Worm (Caenorhabditis elegans) whole organism, young adult: ENCODE measurements around the gene Y10G11A.1.

Source experiments
- B0336.3 ChIP-seq: fragments of 200-800 bp; sonication (Bioruptor generic); IDR thresholded peaks from 2 replicates; pipeline ENCODE4 v1.3.6; 2022; ENCODE audit warnings: missing genetic modification characterization, missing compliant biosample characterization
- F10E7.11 ChIP-seq: sonication (generic microtip); optimal IDR thresholded peaks from 2 replicates; lab custom pipeline; 2017; ENCODE audit warnings: mild to moderate bottlenecking, missing genetic modification characterization, moderate library complexity, missing compliant biosample characterization
- F39B2.1 ChIP-seq: fragments of 200-800 bp; sonication (Bioruptor generic); IDR thresholded peaks from 2 replicates; pipeline ENCODE4 v1.3.6; 2022; ENCODE audit warnings: missing genetic modification reagents, missing genetic modification characterization, missing compliant biosample characterization
- F49E8.2 ChIP-seq: sonication (generic microtip); optimal IDR thresholded peaks from 3 replicates; lab custom pipeline; 2017; ENCODE audit warnings: missing genetic modification characterization, mild to moderate bottlenecking, missing compliant biosample characterization, antibody characterized with exemption, moderate library complexity; ENCODE audit not compliant: insufficient read depth
- F57C9.4 ChIP-seq: sonication (generic microtip); optimal IDR thresholded peaks from 2 replicates; lab custom pipeline; 2017; ENCODE audit warnings: mild to moderate bottlenecking, missing genetic modification characterization, missing compliant biosample characterization
- T07F8.4 ChIP-seq: sonication (generic microtip); optimal IDR thresholded peaks from 2 replicates; lab custom pipeline; 2016; ENCODE audit warnings: mild to moderate bottlenecking, missing genetic modification characterization, moderate library complexity, missing compliant biosample characterization
- T26A5.8 ChIP-seq: sonication (generic microtip); optimal IDR thresholded peaks from 2 replicates; lab custom pipeline; 2016; ENCODE audit warnings: missing genetic modification characterization, missing compliant biosample characterization
- ZK185.1 ChIP-seq: sonication (generic microtip); optimal IDR thresholded peaks from 2 replicates; lab custom pipeline; 2016; ENCODE audit warnings: mild to moderate bottlenecking, missing genetic modification characterization, missing compliant biosample characterization; ENCODE audit not compliant: poor library complexity, severe bottlenecking
- akir-1 ChIP-seq: fragments of 200-800 bp; sonication (Bioruptor generic); optimal IDR thresholded peaks from 2 replicates; lab custom pipeline; 2018; ENCODE audit warnings: mild to moderate bottlenecking, missing genetic modification characterization, moderate library complexity, missing compliant biosample characterization
- atf-7 ChIP-seq: sonication (generic microtip); optimal IDR thresholded peaks from 2 replicates; lab custom pipeline; 2017; ENCODE audit warnings: mild to moderate bottlenecking, missing genetic modification characterization, missing compliant biosample characterization
- attf-5 ChIP-seq: fragments of 200-800 bp; sonication (Bioruptor generic); optimal IDR thresholded peaks from 2 replicates; lab custom pipeline; 2018; ENCODE audit warnings: mild to moderate bottlenecking, missing genetic modification characterization, missing compliant biosample characterization
- bed-1 ChIP-seq: fragments of 200-800 bp; sonication (Bioruptor generic); IDR thresholded peaks from 2 replicates; pipeline ENCODE4 v1.3.6; 2022; ENCODE audit warnings: missing genetic modification reagents, missing genetic modification characterization, missing compliant biosample characterization
- cebp-1 ChIP-seq, 2 experiments: fragments of 200-800 bp in 1 of 2; sonication (Bioruptor generic) in 1 of 2; sonication (generic microtip) in 1 of 2; IDR thresholded peaks in 1 of 2; optimal IDR thresholded peaks in 1 of 2; 2 replicates each; pipeline versions ENCODE4 v1.3.6 to Lab custom; 2017 to 2022; ENCODE audit warnings: missing compliant biosample characterization in 2 of 2, missing genetic modification characterization in 2 of 2, mild to moderate bottlenecking in 1 of 2, missing genetic modification reagents in 1 of 2, moderate library complexity in 1 of 2
- cebp-2 ChIP-seq: fragments of 200-800 bp; sonication (Bioruptor generic); IDR thresholded peaks from 2 replicates; pipeline ENCODE4 v1.3.6; 2022; ENCODE audit warnings: missing genetic modification characterization, missing compliant biosample characterization
- ceh-40 ChIP-seq: fragments of 200-800 bp; sonication (Bioruptor generic); IDR thresholded peaks from 2 replicates; pipeline ENCODE4 v1.3.6; 2022; ENCODE audit warnings: missing genetic modification characterization, missing compliant biosample characterization
- ceh-79 ChIP-seq: sonication (generic microtip); optimal IDR thresholded peaks from 2 replicates; lab custom pipeline; 2017; ENCODE audit warnings: mild to moderate bottlenecking, missing genetic modification characterization, missing compliant biosample characterization
- ceh-91 ChIP-seq: fragments of 200-800 bp; sonication (Bioruptor generic); IDR thresholded peaks from 2 replicates; pipeline ENCODE4 v1.3.6; 2022; ENCODE audit warnings: missing genetic modification reagents, missing genetic modification characterization, missing compliant biosample characterization
- die-1 ChIP-seq: sonication (generic microtip); optimal IDR thresholded peaks from 2 replicates; lab custom pipeline; 2016; ENCODE audit warnings: missing genotype, mild to moderate bottlenecking, missing genetic modification characterization, missing compliant biosample characterization
- egl-18 ChIP-seq: fragments of 200-800 bp; sonication (Bioruptor generic); IDR thresholded peaks from 2 replicates; pipeline ENCODE4 v1.3.6; 2022; ENCODE audit warnings: missing genetic modification reagents, missing genetic modification characterization, missing compliant biosample characterization
- egrh-3 ChIP-seq: fragments of 200-800 bp; sonication (Bioruptor generic); IDR thresholded peaks from 2 replicates; pipeline ENCODE4 v1.3.6; 2022; ENCODE audit warnings: missing genetic modification reagents, missing genetic modification characterization, missing compliant biosample characterization
- ekl-4 ChIP-seq: fragments of 200-800 bp; sonication (Bioruptor generic); IDR thresholded peaks from 2 replicates; pipeline ENCODE4 v1.3.6; 2022; ENCODE audit warnings: missing genetic modification reagents, missing genetic modification characterization, missing compliant biosample characterization
- ets-4 ChIP-seq: fragments of 200-800 bp; sonication (Bioruptor generic); optimal IDR thresholded peaks from 2 replicates; lab custom pipeline; 2018; ENCODE audit warnings: mild to moderate bottlenecking, missing genetic modification characterization, missing compliant biosample characterization
- hlh-12 ChIP-seq: sonication (generic microtip); optimal IDR thresholded peaks from 2 replicates; lab custom pipeline; 2016; ENCODE audit warnings: missing genetic modification characterization, missing compliant biosample characterization
- hmg-1.2 ChIP-seq: fragments of 200-800 bp; sonication (Bioruptor generic); IDR thresholded peaks from 2 replicates; pipeline ENCODE4 v1.3.6; 2022; ENCODE audit warnings: missing genetic modification reagents, missing genetic modification characterization, missing compliant biosample characterization
- hmg-20 ChIP-seq: fragments of 200-800 bp; sonication (Bioruptor generic); IDR thresholded peaks from 2 replicates; pipeline ENCODE4 v1.3.6; 2022; ENCODE audit warnings: missing genetic modification reagents, missing genetic modification characterization, missing compliant biosample characterization
- let-526 ChIP-seq: fragments of 200-800 bp; sonication (Bioruptor generic); IDR thresholded peaks from 2 replicates; pipeline ENCODE4 v1.3.6; 2022; ENCODE audit warnings: missing genetic modification reagents, missing genetic modification characterization, missing compliant biosample characterization
- let-607 ChIP-seq, 2 experiments: fragments of 200-800 bp in 1 of 2; sonication (Bioruptor generic) in 1 of 2; sonication (generic microtip) in 1 of 2; optimal IDR thresholded peaks; 2 replicates each; lab custom pipeline; 2016 to 2018; ENCODE audit warnings: mild to moderate bottlenecking in 2 of 2, missing compliant biosample characterization in 2 of 2, missing genetic modification characterization in 2 of 2, moderate library complexity in 2 of 2, missing genotype in 1 of 2
- lin-40 ChIP-seq: sonication (generic microtip); optimal IDR thresholded peaks from 2 replicates; lab custom pipeline; 2016; ENCODE audit warnings: missing genetic modification characterization, mild to moderate bottlenecking, missing compliant biosample characterization, missing genotype, missing genetic modification reagents
- lin-54 ChIP-seq: fragments of 200-800 bp; sonication (Bioruptor generic); optimal IDR thresholded peaks from 2 replicates; lab custom pipeline; 2018; ENCODE audit warnings: mild to moderate bottlenecking, missing genetic modification characterization, missing compliant biosample characterization
- madf-10 ChIP-seq: sonication (generic microtip); optimal IDR thresholded peaks from 2 replicates; lab custom pipeline; 2016; ENCODE audit warnings: mild to moderate bottlenecking, missing genetic modification characterization, missing compliant biosample characterization
- mel-28 ChIP-seq: sonication (generic microtip); optimal IDR thresholded peaks from 2 replicates; lab custom pipeline; 2016; ENCODE audit warnings: borderline replicate concordance, mild to moderate bottlenecking, missing genetic modification characterization, missing compliant biosample characterization
- mes-4 ChIP-seq: sonication (generic microtip); optimal IDR thresholded peaks from 2 replicates; lab custom pipeline; 2016; ENCODE audit warnings: missing genotype, missing genetic modification characterization, missing compliant biosample characterization
- mxl-1 ChIP-seq: sonication (generic microtip); optimal IDR thresholded peaks from 2 replicates; lab custom pipeline; 2016; ENCODE audit warnings: missing genetic modification characterization, missing compliant biosample characterization
- nfya-1 ChIP-seq: sonication (generic microtip); optimal IDR thresholded peaks from 2 replicates; lab custom pipeline; 2017; ENCODE audit warnings: antibody characterized with exemption, missing compliant biosample characterization, missing genetic modification characterization, borderline replicate concordance; ENCODE audit not compliant: insufficient read depth
- nhr-120 ChIP-seq: fragments of 200-800 bp; sonication (Bioruptor generic); IDR thresholded peaks from 2 replicates; pipeline ENCODE4 v1.3.6; 2022; ENCODE audit warnings: missing genetic modification characterization, missing compliant biosample characterization
- nhr-27 ChIP-seq: fragments of 200-800 bp; sonication (Bioruptor generic); optimal IDR thresholded peaks from 2 replicates; lab custom pipeline; 2018; ENCODE audit warnings: mild to moderate bottlenecking, missing genetic modification characterization, moderate library complexity, missing compliant biosample characterization
- repo-1 ChIP-seq: sonication (generic microtip); optimal IDR thresholded peaks from 2 replicates; lab custom pipeline; 2017; ENCODE audit warnings: mild to moderate bottlenecking, missing genetic modification characterization, missing compliant biosample characterization
- rpc-1 ChIP-seq, 2 experiments: fragments of 150-350 bp in 1 of 2; sonication (generic microtip) in 1 of 2; optimal IDR thresholded peaks; 2 replicates each; lab custom pipeline; 2014 to 2018; ENCODE audit warnings: missing biosample characterization in 1 of 2, missing genetic modification characterization in 1 of 2, missing genetic modification reagents in 1 of 2, missing genotype in 1 of 2
- sea-2 ChIP-seq: fragments of 200-800 bp; sonication (Bioruptor generic); IDR thresholded peaks from 2 replicates; pipeline ENCODE4 v1.3.6; 2022; ENCODE audit warnings: missing genetic modification characterization, missing compliant biosample characterization
- snpc-1.1 ChIP-seq: sonication (generic microtip); optimal IDR thresholded peaks from 2 replicates; lab custom pipeline; 2017; ENCODE audit warnings: missing genetic modification characterization, mild to moderate bottlenecking, missing compliant biosample characterization, antibody characterized with exemption, moderate library complexity, missing genotype, missing genetic modification reagents; ENCODE audit not compliant: insufficient read depth
- sptf-2 ChIP-seq: fragments of 200-800 bp; sonication (Bioruptor generic); optimal IDR thresholded peaks from 2 replicates; lab custom pipeline; 2018; ENCODE audit warnings: mild to moderate bottlenecking, missing genetic modification characterization, missing compliant biosample characterization
- unc-62 ChIP-seq: fragments of 150-350 bp; optimal IDR thresholded peaks from 2 replicates; lab custom pipeline; 2014; ENCODE audit warnings: missing biosample characterization, missing genetic modification reagents, missing genetic modification characterization
- zfh-2 ChIP-seq: fragments of 200-800 bp; sonication (Bioruptor generic); conservative IDR thresholded peaks from 2 replicates; pipeline ENCODE4 v1.3.6; 2022; ENCODE audit warnings: missing genetic modification reagents, missing genetic modification characterization, missing compliant biosample characterization
- zim-3 ChIP-seq: sonication (generic microtip); optimal IDR thresholded peaks from 2 replicates; lab custom pipeline; 2017; ENCODE audit warnings: mild to moderate bottlenecking, missing genetic modification characterization, moderate library complexity, missing compliant biosample characterization
- ztf-18 ChIP-seq: sonication (generic microtip); optimal IDR thresholded peaks from 2 replicates; lab custom pipeline; 2016; ENCODE audit warnings: missing genotype, mild to moderate bottlenecking, missing genetic modification characterization, missing compliant biosample characterization
- ztf-6 ChIP-seq: fragments of 200-800 bp; sonication (Bioruptor generic); IDR thresholded peaks from 2 replicates; pipeline ENCODE4 v1.3.6; 2022; ENCODE audit warnings: missing genetic modification reagents, missing genetic modification characterization, missing compliant biosample characterization

Y10G11A.1 gene

DNA sequence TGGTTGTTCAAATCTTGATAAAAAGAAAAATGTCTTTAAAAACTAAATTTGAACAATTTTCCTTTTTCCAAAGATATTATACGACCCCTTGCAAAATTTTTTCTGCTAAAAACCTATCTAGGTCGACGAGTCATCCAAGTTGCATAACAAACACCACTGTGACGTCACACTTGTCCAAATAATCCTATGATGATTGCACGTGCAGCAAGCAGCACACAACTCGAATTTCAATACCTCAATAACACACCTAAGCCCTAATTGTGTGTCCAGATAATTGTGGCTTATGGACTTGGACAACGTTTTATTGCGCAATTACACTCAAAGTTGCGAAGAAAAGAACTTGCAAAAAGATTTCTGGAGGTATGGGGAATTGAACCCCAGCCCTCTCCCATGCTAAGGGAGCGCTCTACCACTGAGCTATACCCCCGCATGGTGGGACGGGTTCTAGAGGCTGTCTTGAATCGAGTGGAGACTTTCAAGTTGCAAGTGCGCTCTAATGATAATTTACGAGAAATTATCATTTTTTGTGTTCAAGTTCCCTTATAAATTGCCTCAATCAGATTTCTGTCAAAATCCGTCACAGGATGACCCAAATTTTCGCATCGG lies 35.5 kb upstream of the Y10G11A.1 start (continued):
- peak in 1 of 2 experiments; percentile 45 for TF ChIP-seq let-607 (tag; optimal IDR thresholded peaks at IDR 0.05; lab: Kevin White, UChicago)
- TF ChIP-seq nfya-1 (tag; lab: Kevin White, UChicago): no peak
- TF ChIP-seq akir-1 (GFP tag; lab: Kevin White, UChicago): peak; percentile 48
- peak; percentile 90 for TF ChIP-seq ZK185.1 (tag; lab: Kevin White, UChicago)
- no peak; the same call in 1 of the 2 replicates for TF ChIP-seq ekl-4 (GFP tag; lab: Robert Waterston, UW)
- TF ChIP-seq cebp-2 (GFP tag; lab: Robert Waterston, UW): peak; percentile 86; the same call in 1 of the 2 replicates
- TF ChIP-seq F49E8.2: peak; percentile 80
- no peak for TF ChIP-seq F39B2.1 (GFP tag; lab: Robert Waterston, UW)
- TF ChIP-seq egl-18 (GFP tag; lab: Robert Waterston, UW): no peak
- TF ChIP-seq ceh-91 (GFP tag; lab: Robert Waterston, UW): no peak
- TF ChIP-seq mel-28 (tag; lab: Kevin White, UChicago): no peak
- TF ChIP-seq zim-3: peak; percentile 5
- TF ChIP-seq atf-7 (tag; lab: Kevin White, UChicago): peak; percentile 58
- no peak for TF ChIP-seq unc-62 (GFP tag; lab: Kevin White, UChicago)
- TF ChIP-seq hmg-20: peak; percentile 87; the same call in 1 of the 2 replicates
- TF ChIP-seq attf-5 (GFP tag; lab: Kevin White, UChicago): peak; percentile 52
- TF ChIP-seq F10E7.11 (tag; lab: Kevin White, UChicago): no peak
- TF ChIP-seq let-526 (GFP tag; lab: Robert Waterston, UW): no peak; the same call in 1 of the 2 replicates
- TF ChIP-seq cebp-1 (GFP tag; IDR thresholded peaks at IDR 0.05; lab: Robert Waterston, UW): no peak
- peak; percentile 70 for TF ChIP-seq cebp-1 (tag; optimal IDR thresholded peaks at IDR 0.05; lab: Kevin White, UChicago)
- peak; percentile 65 for TF ChIP-seq repo-1
- no peak for TF ChIP-seq F57C9.4
- TF ChIP-seq lin-40 (tag; lab: Kevin White, UChicago): peak; percentile 81
- TF ChIP-seq die-1 (tag; lab: Kevin White, UChicago): peak; percentile 87
- TF ChIP-seq ztf-18 (tag; lab: Kevin White, UChicago): peak; percentile 84
- peak; percentile 78 for TF ChIP-seq ceh-40 (GFP tag; lab: Robert Waterston, UW)
- TF ChIP-seq T26A5.8 (tag; lab: Kevin White, UChicago): peak; percentile 29
- peak; percentile 65 for TF ChIP-seq T07F8.4 (tag; lab: Kevin White, UChicago)
- TF ChIP-seq rpc-1 (optimal IDR thresholded peaks at IDR 0.05; lab: Kevin White, UChicago): peak; percentile 83
- peak; percentile 85 for TF ChIP-seq rpc-1 (tag; optimal IDR thresholded peaks at IDR 0.05; lab: Kevin White, UChicago)
- TF ChIP-seq egrh-3 (GFP tag; lab: Robert Waterston, UW): peak; percentile 40; the same call in 1 of the 2 replicates
- TF ChIP-seq nhr-120 (GFP tag; lab: Robert Waterston, UW): no peak
- 0 out of 2 replicates have a peak, but pooled peaks have one; percentile 49 for TF ChIP-seq bed-1 (GFP tag; lab: Robert Waterston, UW)
- peak; percentile 60 for TF ChIP-seq snpc-1.1 (tag; lab: Kevin White, UChicago)
- TF ChIP-seq madf-10: peak; percentile 62
- TF ChIP-seq hmg-1.2 (GFP tag; lab: Robert Waterston, UW): peak; percentile 74
- TF ChIP-seq B0336.3 (GFP tag; lab: Robert Waterston, UW): peak; percentile 87
- TF ChIP-seq sptf-2 (GFP tag; lab: Kevin White, UChicago): peak; percentile 48
- TF ChIP-seq ztf-6: 0 out of 2 replicates have a peak, but pooled peaks have one; percentile 66
- TF ChIP-seq hlh-12 (tag; lab: Kevin White, UChicago): peak; percentile 15
- TF ChIP-seq lin-54 (GFP tag; lab: Kevin White, UChicago): peak; percentile 73
- TF ChIP-seq zfh-2 (GFP tag; lab: Robert Waterston, UW): peak; percentile 52; the same call in 1 of the 2 replicates
- TF ChIP-seq mes-4 (tag; lab: Kevin White, UChicago): peak; percentile 42
- no peak for TF ChIP-seq ets-4 (GFP tag; lab: Kevin White, UChicago)
- peak; percentile 27 for TF ChIP-seq mxl-1 (tag; lab: Kevin White, UChicago)
- no peak for TF ChIP-seq nhr-27
- TF ChIP-seq sea-2: no peak
- TF ChIP-seq ceh-79: peak; percentile 24
